Fruit fly (Drosophila melanogaster) whole organism, prepupa: Measurements from ENCODE around the gene CG11381.
A peak's percentile ranks its signal among the peaks of the same experiment; 100 is the strongest.

Source experiments
- CG10631 ChIP-seq: fragments of 200-800 bp; sonication (Bioruptor generic); optimal IDR thresholded peaks from 2 replicates; lab custom pipeline; 2016; ENCODE audit warnings: missing biosample characterization, missing genetic modification characterization
- dsx ChIP-seq: fragments of 200-800 bp; optimal IDR thresholded peaks from 3 replicates; lab custom pipeline; 2019; ENCODE audit warnings: missing biosample characterization, mild to moderate bottlenecking, missing genetic modification characterization, moderate library complexity; ENCODE audit not compliant: poor library complexity, severe bottlenecking
- lz ChIP-seq: fragments of 200-800 bp; sonication (Bioruptor generic); optimal IDR thresholded peaks from 3 replicates; lab custom pipeline; 2016; ENCODE audit warnings: missing biosample characterization, missing genetic modification characterization

DNA sequence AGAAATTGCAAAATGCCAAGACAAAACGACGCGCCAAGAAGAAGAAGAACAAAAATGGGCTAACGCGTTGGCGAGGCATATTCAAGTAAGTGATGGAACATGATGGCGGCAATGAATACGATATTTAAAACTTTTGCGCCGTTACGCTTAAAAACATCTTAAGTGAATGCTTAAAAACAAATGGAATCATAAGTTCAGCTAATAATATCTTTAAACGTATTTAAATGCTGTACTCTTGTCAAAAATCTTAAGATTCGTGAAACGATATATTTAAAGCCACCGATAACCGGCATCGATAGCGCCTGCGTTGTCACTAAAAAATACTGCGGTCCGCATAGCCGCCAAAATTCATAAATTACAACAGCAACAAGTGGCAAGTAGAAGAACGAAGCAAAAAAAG, 36.3 kb downstream of the CG11381 start, which contains the start of gene CG11403:
- peak; percentile 1 for TF ChIP-seq lz
- no peak for TF ChIP-seq dsx (GFP tag; lab: Kevin White, UChicago)
- no peak for TF ChIP-seq CG10631 (GFP tag; lab: Kevin White, UChicago)
